Fruit fly (Drosophila melanogaster) S2 (cell line): ENCODE measurements around the gene SNF4Agamma.

Source experiments
- CG8478 ChIP-seq: fragments of >200 bp; optimal IDR thresholded peaks from 2 replicates; lab custom pipeline; 2018
- CTCF ChIP-seq, 2 experiments: fragments of >200 bp; optimal IDR thresholded peaks; 2 replicates each; lab custom pipeline; 2018

The SNF4Agamma gene

dm6 chr3R:21223453-21224057, 83.0 kb downstream of the SNF4Agamma start, which contains the start of the genes CG3337 and Nelf-A:
Gene CG3337, minus strand, starts transcription at chr3R:21223584.
Gene Nelf-A, plus strand, starts transcription at chr3R:21223704.
- TF ChIP-seq CTCF (optimal IDR thresholded peaks at IDR 0.05; lab: Kevin White, UChicago), result peak; percentile 96 to 98
- no peak for TF ChIP-seq CG8478

DNA sequence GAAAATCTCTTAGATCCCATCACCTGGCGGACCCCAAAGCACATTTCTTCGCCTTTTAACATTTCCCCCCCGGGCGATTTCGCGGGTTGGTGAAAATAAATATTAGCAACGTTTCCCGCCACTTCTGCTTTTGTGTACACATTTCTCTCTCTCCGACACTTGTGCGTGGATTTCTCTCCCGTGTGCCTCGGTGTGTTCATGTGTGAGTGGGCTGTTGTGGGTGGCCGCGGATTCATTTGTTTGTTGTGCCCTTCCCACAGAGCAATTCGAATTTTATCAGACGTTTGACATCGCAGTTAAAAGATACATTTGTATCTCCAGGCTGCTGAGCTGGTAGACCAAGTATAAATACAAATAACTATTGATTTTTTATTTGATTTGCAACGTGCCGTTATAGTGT, 83.7 kb downstream of the SNF4Agamma start:
- TF ChIP-seq CG8478 (no peak), CTCF (optimal IDR thresholded peaks at IDR 0.05; lab: Kevin White, UChicago) (no peak)

DNA sequence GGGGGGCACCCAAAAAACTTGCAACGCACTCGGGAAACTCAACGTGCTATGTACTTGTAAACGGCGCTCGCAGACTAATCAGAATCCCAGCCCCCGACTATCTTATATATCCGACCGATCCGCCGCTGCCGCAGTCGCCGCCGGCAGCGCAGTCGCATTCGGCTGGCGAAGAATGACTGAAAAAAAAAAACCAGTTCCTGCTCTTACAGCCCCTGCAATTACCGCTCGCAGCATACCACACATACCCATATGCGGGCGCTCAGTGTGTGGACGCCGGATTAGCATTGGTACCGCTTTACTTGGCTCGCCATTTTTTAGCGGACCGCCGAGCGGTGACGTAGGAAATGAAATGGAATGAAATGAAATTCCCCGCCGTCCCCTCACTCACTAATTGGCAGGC, 96.6 kb downstream of the SNF4Agamma start, which contains the start of gene e:
e (minus strand) TSS at position 79 of the 400 bp plus-strand sequence.
- TF ChIP-seq CG8478, result no peak
- no peak for TF ChIP-seq CTCF (optimal IDR thresholded peaks at IDR 0.05; lab: Kevin White, UChicago)

- TF ChIP-seq CG8478 (no peak), CTCF (optimal IDR thresholded peaks at IDR 0.05; lab: Kevin White, UChicago) (no peak)
Observed at dm6 chr3R:21241332-21241731, 100.8 kb downstream of the SNF4Agamma start.

dm6 chr3R:21242318-21242717, 101.8 kb downstream of the SNF4Agamma start, which contains the start of gene CG5892:
Gene CG5892, plus strand, starts transcription at chr3R:21242618.
- TF ChIP-seq CG8478 (no peak), CTCF (optimal IDR thresholded peaks at IDR 0.05; lab: Kevin White, UChicago) (no peak)

dm6 chr3R:21245846-21246245, 105.3 kb downstream of the SNF4Agamma start:
- no peak for TF ChIP-seq CG8478
- no peak for TF ChIP-seq CTCF (optimal IDR thresholded peaks at IDR 0.05; lab: Kevin White, UChicago)

DNA sequence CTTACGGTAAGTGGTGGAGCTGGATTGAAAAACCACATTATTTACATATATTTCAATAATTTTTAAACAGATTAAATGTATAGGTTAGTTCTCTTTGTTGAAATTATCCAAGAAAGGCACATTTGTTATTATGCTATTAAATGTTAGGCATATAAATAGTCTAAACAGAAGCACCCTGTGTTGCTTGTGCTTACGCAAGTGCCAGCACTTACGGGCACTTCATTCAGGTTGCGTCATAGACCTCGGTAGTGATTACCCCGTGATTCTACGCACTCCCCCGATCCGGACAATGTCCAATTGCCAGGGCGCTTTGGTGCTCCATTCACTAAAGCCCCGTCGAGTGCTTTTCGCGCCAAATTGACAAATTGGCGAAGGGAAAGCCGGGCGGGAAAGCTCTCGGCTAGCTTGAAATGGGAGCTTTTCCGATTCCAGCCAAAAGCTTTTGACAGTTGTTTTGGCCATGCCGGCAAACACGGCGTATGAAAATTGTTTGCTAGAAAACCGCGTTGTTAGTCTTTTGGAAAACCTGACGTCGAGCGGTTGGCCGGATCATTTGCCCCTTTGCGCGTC, 106.0 kb downstream of the SNF4Agamma start, which contains the start of gene ETHR:
ETHR (plus strand) TSS at position 520 of the 570 bp plus-strand sequence.
- TF ChIP-seq CG8478 (no peak), CTCF (optimal IDR thresholded peaks at IDR 0.05; lab: Kevin White, UChicago) (no peak)

- TF ChIP-seq CG8478 (no peak), CTCF (optimal IDR thresholded peaks at IDR 0.05; lab: Kevin White, UChicago) (peak; percentile 64)
Observed at dm6 chr3R:21252478-21252877, 111.9 kb downstream of the SNF4Agamma start.

DNA sequence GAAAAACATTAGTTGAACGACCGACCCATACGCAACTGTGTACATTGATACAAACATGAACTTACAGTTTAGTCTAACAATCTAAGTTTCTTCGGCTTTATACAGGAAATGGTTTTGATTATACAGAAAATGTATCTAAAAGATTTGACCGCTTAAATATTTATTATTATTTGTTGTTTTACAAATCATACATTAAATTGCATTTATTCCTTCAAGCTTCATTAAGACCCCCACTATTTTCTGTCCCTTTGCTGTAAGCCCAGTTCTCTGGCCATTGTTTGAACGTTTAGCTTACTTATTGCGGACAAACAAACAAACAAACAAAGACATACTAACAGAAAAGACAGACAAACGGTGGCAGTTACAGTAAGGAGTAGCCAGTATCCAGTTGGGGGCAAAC, 113.8 kb downstream of the SNF4Agamma start:
- TF ChIP-seq CG8478 (no peak), CTCF (optimal IDR thresholded peaks at IDR 0.05; lab: Kevin White, UChicago) (no peak)

- TF ChIP-seq CTCF (optimal IDR thresholded peaks at IDR 0.05; lab: Kevin White, UChicago), result no peak
- no peak for TF ChIP-seq CG8478
Observed at dm6 chr3R:21260795-21261194, 120.3 kb downstream of the SNF4Agamma start.

dm6 chr3R:21263177-21263576, 122.6 kb downstream of the SNF4Agamma start:
- TF ChIP-seq CG8478, result no peak
